Worm (Caenorhabditis elegans): Measurements from ENCODE around the gene sri-46.

ce11 chrII:650321-651005, 20.5 kb downstream of the sri-46 start, which contains the start of the genes K07E8.7 and frpr-14:
- TF ChIP-seq nhr-76 (tag; optimal IDR thresholded peaks at IDR 0.05) (no peak), fos-1 (tag; optimal IDR thresholded peaks at IDR 0.05) (no peak), ztf-11 (tag; optimal IDR thresholded peaks at IDR 0.05) (no peak), nhr-71 (tag; optimal IDR thresholded peaks at IDR 0.05) (no peak), dpl-1 (GFP tag; optimal IDR thresholded peaks at IDR 0.05) (peak in 2 of 3 experiments; percentile 37 to 47), nhr-90 (tag; optimal IDR thresholded peaks at IDR 0.05; ENCODE audit: poor library complexity) (no peak), efl-1 (optimal IDR thresholded peaks at IDR 0.05) (peak; percentile 30 to 35), efl-1 (GFP tag; optimal IDR thresholded peaks at IDR 0.05 in 1 of 2) (peak; percentile 50 to 90), rnt-1 (tag; optimal IDR thresholded peaks at IDR 0.05) (no peak), ces-1 (GFP tag; optimal IDR thresholded peaks at IDR 0.05) (no peak), C16A3.4 (tag; optimal IDR thresholded peaks at IDR 0.05) (no peak), grh-1 (GFP tag; IDR thresholded peaks at IDR 0.05) (peak; percentile 28; the same call in 1 of the 2 replicates)
